Fruit fly (Drosophila melanogaster): ENCODE data around the gene CG11131.

DNA sequence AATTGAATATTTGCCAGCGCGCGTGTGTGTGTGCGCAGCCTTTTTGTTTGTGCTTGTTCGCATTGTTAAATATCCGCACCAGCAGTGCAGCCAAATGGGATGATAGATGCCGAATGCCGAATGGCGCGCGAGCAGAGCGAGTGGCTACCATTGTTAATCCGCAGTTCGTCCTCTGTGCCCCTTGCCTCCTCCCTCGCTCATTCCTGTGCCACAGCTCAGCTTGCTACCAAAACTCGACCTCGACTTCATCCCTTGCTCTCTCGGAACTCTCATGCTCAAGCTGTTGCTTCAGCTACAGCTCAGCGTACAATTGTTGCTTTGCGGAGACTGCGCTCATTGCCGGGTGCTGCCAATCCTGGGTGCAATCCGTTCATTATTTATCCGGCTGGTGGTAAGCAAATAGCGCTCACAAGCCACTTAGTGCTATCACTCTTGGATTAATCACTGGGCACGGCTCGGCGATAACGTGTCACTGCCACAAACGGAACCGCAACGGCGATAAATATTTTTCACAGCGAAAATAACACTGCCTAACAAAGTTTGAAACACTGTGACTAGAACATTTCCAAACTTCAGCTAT lies 10.9 kb downstream of the CG11131 start:
- TF ChIP-seq CG8301 (tag; optimal IDR thresholded peaks at IDR 0.05) (no peak), CG10348 (GFP tag; IDR thresholded peaks at IDR 0.05) (no peak)
